Fruit fly (Drosophila melanogaster) whole organism, embryonic: ENCODE results near the gene CG10993.
A peak's percentile ranks its signal among the peaks of the same experiment; 100 is the strongest.

Source experiments
- Adf1 ChIP-seq: fragments of 200-800 bp; sonication (Bioruptor generic); IDR thresholded peaks from 2 replicates; pipeline ENCODE4 v1.3.6; 2022; ENCODE audit warnings: missing biosample characterization, missing genetic modification characterization
- Atf-2 ChIP-seq: fragments of 200-800 bp; sonication (Bioruptor generic); optimal IDR thresholded peaks from 2 replicates; lab custom pipeline; 2016; ENCODE audit warnings: missing biosample characterization, missing genetic modification characterization
- Atf6 ChIP-seq: fragments of 200-800 bp; sonication (Bioruptor generic); IDR thresholded peaks from 2 replicates; pipeline ENCODE4 v1.3.6; 2022; ENCODE audit warnings: missing biosample characterization, missing genetic modification characterization
- BEAF-32 ChIP-seq: fragments of 200-800 bp; sonication (Bioruptor generic); optimal IDR thresholded peaks from 3 replicates; lab custom pipeline; 2017; ENCODE audit warnings: missing biosample characterization, missing genetic modification characterization, mild to moderate bottlenecking, moderate library complexity, missing genetic modification reagents
- CG10274 ChIP-seq: fragments of 200-800 bp; sonication (Bioruptor generic); optimal IDR thresholded peaks from 3 replicates; lab custom pipeline; 2017; ENCODE audit warnings: missing biosample characterization, mild to moderate bottlenecking, missing genetic modification characterization
- CG10543 ChIP-seq: fragments of 200-800 bp; sonication (Bioruptor generic); optimal IDR thresholded peaks from 3 replicates; lab custom pipeline; 2017; ENCODE audit warnings: missing biosample characterization, mild to moderate bottlenecking, missing genetic modification characterization, moderate library complexity
- CG10959 ChIP-seq: fragments of 200-800 bp; sonication (Bioruptor generic); IDR thresholded peaks from 2 replicates; pipeline ENCODE4 v1.3.6; 2022; ENCODE audit warnings: missing biosample characterization, missing genetic modification characterization
- CG11085 ChIP-seq: fragments of 200-800 bp; sonication (Bioruptor generic); IDR thresholded peaks from 2 replicates; pipeline ENCODE4 v1.3.6; 2022; ENCODE audit warnings: missing biosample characterization, missing genetic modification characterization
- CG11247 ChIP-seq: fragments of 200-800 bp; sonication (Bioruptor generic); IDR thresholded peaks from 2 replicates; pipeline ENCODE4 v1.3.6; 2022; ENCODE audit warnings: missing biosample characterization, missing genetic modification characterization
- CG11504 ChIP-seq: fragments of 200-800 bp; sonication (Bioruptor generic); optimal IDR thresholded peaks from 3 replicates; lab custom pipeline; 2019; ENCODE audit warnings: missing biosample characterization, mild to moderate bottlenecking, missing genetic modification characterization, moderate library complexity
- CG11723 ChIP-seq: fragments of 200-800 bp; sonication (Bioruptor generic); optimal IDR thresholded peaks from 2 replicates; lab custom pipeline; 2017; ENCODE audit warnings: missing biosample characterization, mild to moderate bottlenecking, missing genetic modification characterization
- CG14965 ChIP-seq: fragments of 200-800 bp; sonication (Bioruptor generic); optimal IDR thresholded peaks from 2 replicates; lab custom pipeline; 2016; ENCODE audit warnings: missing biosample characterization, missing genetic modification characterization, borderline replicate concordance
- CG16813 ChIP-seq: fragments of 200-800 bp; sonication (Bioruptor generic); IDR thresholded peaks from 3 replicates; pipeline ENCODE4 v1.3.6; 2022; ENCODE audit warnings: missing biosample characterization, missing genetic modification characterization; ENCODE audit not compliant: partially characterized antibody
- CG17829 ChIP-seq: fragments of 200-800 bp; optimal IDR thresholded peaks from 2 replicates; lab custom pipeline; 2019; ENCODE audit warnings: missing biosample characterization, mild to moderate bottlenecking, missing genetic modification characterization, moderate library complexity
- CG2129 ChIP-seq: fragments of 200-800 bp; sonication (Bioruptor generic); IDR thresholded peaks from 2 replicates; pipeline ENCODE4 v1.3.6; 2022; ENCODE audit warnings: missing biosample characterization, missing genetic modification characterization; ENCODE audit not compliant: partially characterized antibody
- CG2202 ChIP-seq: fragments of 200-800 bp; sonication (Bioruptor generic); optimal IDR thresholded peaks from 2 replicates; lab custom pipeline; 2018; ENCODE audit warnings: missing biosample characterization, mild to moderate bottlenecking, missing genetic modification characterization
- CG4404 ChIP-seq: fragments of 200-800 bp; sonication (Bioruptor generic); IDR thresholded peaks from 2 replicates; pipeline ENCODE4 v1.3.6; 2022; ENCODE audit warnings: missing biosample characterization, missing genetic modification characterization
- CG4730 ChIP-seq: fragments of 200-800 bp; sonication (Bioruptor generic); IDR thresholded peaks from 2 replicates; pipeline ENCODE4 v1.3.6; 2022; ENCODE audit warnings: missing biosample characterization, missing genetic modification characterization
- CG4854 ChIP-seq: fragments of 200-800 bp; sonication (Bioruptor generic); optimal IDR thresholded peaks from 2 replicates; lab custom pipeline; 2016; ENCODE audit warnings: missing biosample characterization, missing genetic modification characterization, inconsistent platforms
- CG5180 ChIP-seq: fragments of 200-800 bp; sonication (Bioruptor generic); optimal IDR thresholded peaks from 3 replicates; lab custom pipeline; 2017; ENCODE audit warnings: missing biosample characterization, missing genetic modification characterization, mild to moderate bottlenecking, moderate library complexity, missing genetic modification reagents
- CG8290 ChIP-seq, 3 experiments: fragments of 200-800 bp; sonication (Bioruptor generic); optimal IDR thresholded peaks; 2 replicates each; lab custom pipeline; 2016 to 2019; ENCODE audit warnings: missing biosample characterization in 3 of 3, missing genetic modification characterization in 3 of 3, mild to moderate bottlenecking in 2 of 3, moderate library complexity in 1 of 3
- Deaf1 ChIP-seq: fragments of 200-800 bp; optimal IDR thresholded peaks from 3 replicates; lab custom pipeline; 2019; ENCODE audit warnings: missing biosample characterization, mild to moderate bottlenecking, missing genetic modification characterization, moderate library complexity
- E2f2 ChIP-seq: fragments of 200-800 bp; sonication (Bioruptor generic); IDR thresholded peaks from 2 replicates; pipeline ENCODE4 v1.3.6; 2022; ENCODE audit warnings: missing biosample characterization, missing genetic modification characterization
- HmgZ ChIP-seq: fragments of 200-800 bp; sonication (Bioruptor generic); optimal IDR thresholded peaks from 2 replicates; lab custom pipeline; 2018; ENCODE audit warnings: missing biosample characterization, mild to moderate bottlenecking, missing genetic modification characterization
- MBD-R2 ChIP-seq: fragments of 200-800 bp; sonication (Bioruptor generic); IDR thresholded peaks from 2 replicates; pipeline ENCODE4 v1.3.6; 2022; ENCODE audit warnings: missing biosample characterization, missing genetic modification characterization
- Six4 ChIP-seq: fragments of 200-800 bp; sonication (Bioruptor generic); optimal IDR thresholded peaks from 2 replicates; lab custom pipeline; 2016; ENCODE audit warnings: missing biosample characterization, missing genetic modification characterization
- Sox100B ChIP-seq: fragments of 200-800 bp; sonication (Bioruptor generic); optimal IDR thresholded peaks from 3 replicates; lab custom pipeline; 2018; ENCODE audit warnings: missing biosample characterization, mild to moderate bottlenecking, missing genetic modification characterization
- Sry-δ ChIP-seq: fragments of 200-800 bp; sonication (Bioruptor generic); optimal IDR thresholded peaks from 2 replicates; lab custom pipeline; 2016; ENCODE audit warnings: missing biosample characterization, missing genetic modification characterization
- ato ChIP-seq: fragments of 200-800 bp; sonication (Bioruptor generic); IDR thresholded peaks from 2 replicates; pipeline ENCODE4 v1.3.6; 2022; ENCODE audit warnings: missing biosample characterization, missing genetic modification characterization; ENCODE audit not compliant: partially characterized antibody
- caup ChIP-seq: fragments of 200-800 bp; sonication (Bioruptor generic); optimal IDR thresholded peaks from 3 replicates; lab custom pipeline; 2017; ENCODE audit warnings: missing biosample characterization, mild to moderate bottlenecking, missing genetic modification characterization, moderate library complexity; ENCODE audit not compliant: severe bottlenecking
- cwo ChIP-seq: fragments of 200-800 bp; sonication (Bioruptor generic); optimal IDR thresholded peaks from 3 replicates; lab custom pipeline; 2017; ENCODE audit warnings: missing biosample characterization, missing genetic modification characterization, mild to moderate bottlenecking, moderate library complexity, missing genetic modification reagents
- dimm ChIP-seq: fragments of 200-800 bp; sonication (Bioruptor generic); IDR thresholded peaks from 2 replicates; pipeline ENCODE4 v1.3.6; 2022; ENCODE audit warnings: missing biosample characterization, missing genetic modification characterization
- dm ChIP-seq: fragments of 200-800 bp; sonication (Bioruptor generic); optimal IDR thresholded peaks from 3 replicates; lab custom pipeline; 2016; ENCODE audit warnings: missing biosample characterization, missing genetic modification characterization
- en ChIP-seq: fragments of 200-800 bp; sonication (Bioruptor generic); optimal IDR thresholded peaks from 2 replicates; lab custom pipeline; 2016; ENCODE audit warnings: missing biosample characterization, missing genetic modification characterization
- fu2 ChIP-seq: fragments of 200-800 bp; sonication (Bioruptor generic); optimal IDR thresholded peaks from 2 replicates; lab custom pipeline; 2016; ENCODE audit warnings: missing biosample characterization, missing genetic modification characterization
- gce ChIP-seq: fragments of 200-800 bp; sonication (Bioruptor generic); IDR thresholded peaks from 3 replicates; pipeline ENCODE4 v1.3.6; 2022; ENCODE audit warnings: missing biosample characterization, missing genetic modification characterization
- grn ChIP-seq: fragments of 200-800 bp; sonication (Bioruptor generic); optimal IDR thresholded peaks from 3 replicates; lab custom pipeline; 2017; ENCODE audit warnings: missing biosample characterization, missing genetic modification characterization
- hb ChIP-seq: fragments of 200-800 bp; sonication (Bioruptor generic); IDR thresholded peaks from 3 replicates; pipeline ENCODE4 v1.3.6; 2022; ENCODE audit warnings: missing biosample characterization, missing genetic modification characterization; ENCODE audit not compliant: partially characterized antibody
- hth ChIP-seq: fragments of >200 bp; optimal IDR thresholded peaks from 2 replicates; lab custom pipeline; 2017; ENCODE audit warnings: inconsistent platforms
- kay ChIP-seq: fragments of 200-800 bp; sonication (Bioruptor generic); optimal IDR thresholded peaks from 2 replicates; lab custom pipeline; 2016; ENCODE audit warnings: missing biosample characterization, missing genetic modification characterization
- lmd ChIP-seq: fragments of 200-800 bp; sonication (Bioruptor generic); IDR thresholded peaks from 2 replicates; pipeline ENCODE4 v1.3.6; 2022; ENCODE audit warnings: missing biosample characterization, missing genetic modification characterization
- maf-S ChIP-seq: fragments of 200-800 bp; sonication (Bioruptor generic); optimal IDR thresholded peaks from 2 replicates; lab custom pipeline; 2016; ENCODE audit warnings: missing biosample characterization, missing genetic modification characterization
- odd ChIP-seq: fragments of 200-800 bp; sonication (Bioruptor generic); optimal IDR thresholded peaks from 2 replicates; lab custom pipeline; 2017; ENCODE audit warnings: missing biosample characterization, mild to moderate bottlenecking, missing genetic modification characterization
- onecut ChIP-seq: fragments of 200-800 bp; sonication (Bioruptor generic); IDR thresholded peaks from 2 replicates; pipeline ENCODE4 v1.3.6; 2022; ENCODE audit warnings: missing biosample characterization, missing genetic modification characterization
- p53 ChIP-seq: fragments of 200-800 bp; sonication (Bioruptor generic); optimal IDR thresholded peaks from 2 replicates; lab custom pipeline; 2016; ENCODE audit warnings: missing biosample characterization, missing genetic modification characterization
- peb ChIP-seq: fragments of 200-800 bp; sonication (Bioruptor generic); IDR thresholded peaks from 2 replicates; pipeline ENCODE4 v1.3.6; 2022; ENCODE audit warnings: missing biosample characterization, missing genetic modification characterization
- run ChIP-seq: fragments of 200-800 bp; sonication (Bioruptor generic); optimal IDR thresholded peaks from 3 replicates; lab custom pipeline; 2018; ENCODE audit warnings: missing biosample characterization, mild to moderate bottlenecking, missing genetic modification characterization
- schlank ChIP-seq: fragments of 200-800 bp; sonication (Bioruptor generic); optimal IDR thresholded peaks from 2 replicates; lab custom pipeline; 2018; ENCODE audit warnings: missing biosample characterization, mild to moderate bottlenecking, missing genetic modification characterization
- ttk ChIP-seq: fragments of 200-800 bp; sonication (Bioruptor generic); IDR thresholded peaks from 2 replicates; pipeline ENCODE4 v2.1.2; 2022; ENCODE audit warnings: missing biosample characterization, missing genetic modification characterization
- zen ChIP-seq: fragments of 200-800 bp; sonication (Bioruptor generic); optimal IDR thresholded peaks from 3 replicates; lab custom pipeline; 2018; ENCODE audit warnings: missing biosample characterization, mild to moderate bottlenecking, missing genetic modification characterization, moderate library complexity

Gene CG10993

dm6 chrX:13762372-13762883 is 28.5 kb downstream of the CG10993 start, which contains the start of gene rdgB (continued):
- TF ChIP-seq run = peak; percentile 68
- TF ChIP-seq grn (GFP tag; lab: Kevin White, UChicago) = no peak
- TF ChIP-seq E2f2 (GFP tag; lab: Robert Waterston, UW) = peak; percentile 44; the same call in 1 of the 2 replicates
- TF ChIP-seq ato (GFP tag; lab: Robert Waterston, UW) = no peak
- no peak for TF ChIP-seq CG2129 (GFP tag; lab: Robert Waterston, UW)
- peak; percentile 92 for TF ChIP-seq CG5180
- TF ChIP-seq Deaf1 (tag; lab: Kevin White, UChicago) = peak; percentile 96
- TF ChIP-seq ttk (GFP tag; lab: Robert Waterston, UW) = peak; percentile 70
- no peak for TF ChIP-seq p53 (GFP tag; lab: Kevin White, UChicago)
- TF ChIP-seq CG11504 = peak; percentile 88
- peak; percentile 72 for TF ChIP-seq CG11723
- no peak for TF ChIP-seq CG14965 (GFP tag; lab: Kevin White, UChicago)
- no peak for TF ChIP-seq dm (GFP tag; lab: Kevin White, UChicago)
- 0 out of 2 replicates have a peak, but pooled peaks have one; percentile 8 for TF ChIP-seq CG4730
- TF ChIP-seq cwo (GFP tag; lab: Kevin White, UChicago) = peak; percentile 64
- peak; percentile 28 for TF ChIP-seq CG8290 (GFP tag; optimal IDR thresholded peaks at IDR 0.05; lab: Kevin White, UChicago)
- peak; percentile 2 to 82 for TF ChIP-seq CG8290 (tag; optimal IDR thresholded peaks at IDR 0.05; lab: Kevin White, UChicago)
- peak; percentile 55 for TF ChIP-seq onecut (GFP tag; lab: Robert Waterston, UW)
- TF ChIP-seq gce (GFP tag; lab: Robert Waterston, UW) = no peak
- TF ChIP-seq CG4854 = peak; percentile 40
- TF ChIP-seq Sry-δ = no peak
- TF ChIP-seq caup (GFP tag; lab: Kevin White, UChicago) = peak; percentile 81
- TF ChIP-seq CG4404 (GFP tag; lab: Robert Waterston, UW) = peak; percentile 43
- peak; percentile 51 for TF ChIP-seq Six4 (GFP tag; lab: Kevin White, UChicago)
- TF ChIP-seq fu2 (GFP tag; lab: Kevin White, UChicago) = no peak
- TF ChIP-seq maf-S = no peak
- no peak for TF ChIP-seq en (GFP tag; lab: Kevin White, UChicago)
- TF ChIP-seq lmd = peak; percentile 76
- TF ChIP-seq CG2202 (tag; lab: Kevin White, UChicago) = no peak
- no peak for TF ChIP-seq kay (GFP tag; lab: Kevin White, UChicago)
- peak; percentile 89 for TF ChIP-seq CG10543 (GFP tag; lab: Kevin White, UChicago)
- TF ChIP-seq Atf-2 (GFP tag; lab: Kevin White, UChicago) = peak; percentile 21
- peak; percentile 70; the same call in 1 of the 2 replicates for TF ChIP-seq Atf6 (GFP tag; lab: Robert Waterston, UW)
- TF ChIP-seq dimm (GFP tag; lab: Robert Waterston, UW) = no peak
- TF ChIP-seq hth = no peak
- peak; percentile 77 for TF ChIP-seq CG11247
- no peak for TF ChIP-seq MBD-R2 (GFP tag; lab: Robert Waterston, UW)
- TF ChIP-seq CG10274 (GFP tag; lab: Kevin White, UChicago) = peak; percentile 60
- TF ChIP-seq hb (GFP tag; lab: Robert Waterston, UW) = no peak
- peak; percentile 70 for TF ChIP-seq CG11085 (GFP tag; lab: Robert Waterston, UW)
- TF ChIP-seq CG16813 = no peak
- peak; percentile 72 for TF ChIP-seq odd (GFP tag; lab: Kevin White, UChicago)
- TF ChIP-seq schlank = peak; percentile 3
- peak; percentile 92 for TF ChIP-seq Sox100B
- TF ChIP-seq BEAF-32 (GFP tag; lab: Kevin White, UChicago) = no peak
- 0 out of 2 replicates have a peak, but pooled peaks have one; percentile 34 for TF ChIP-seq peb
- TF ChIP-seq Adf1 (GFP tag; lab: Robert Waterston, UW) = peak; percentile 40; the same call in 1 of the 2 replicates
- TF ChIP-seq HmgZ (tag; lab: Kevin White, UChicago) = peak; percentile 65
- peak; percentile 82 for TF ChIP-seq CG17829 (tag; lab: Kevin White, UChicago)
- no peak for TF ChIP-seq CG10959 (GFP tag; lab: Robert Waterston, UW)
- TF ChIP-seq zen (tag; lab: Kevin White, UChicago) = peak; percentile 16
